Worm (Caenorhabditis elegans) whole organism, mixed stage, embryonic: Measurements from ENCODE around the gene moa-1.

Experiments
- M03D4.4 ChIP-seq: sonication (generic microtip); optimal IDR thresholded peaks from 2 replicates; lab custom pipeline; 2017; ENCODE audit warnings: mild to moderate bottlenecking, missing genetic modification characterization, missing compliant biosample characterization
- bed-3 ChIP-seq: fragments of 200-800 bp; sonication (Bioruptor generic); optimal IDR thresholded peaks from 3 replicates; lab custom pipeline; 2018; ENCODE audit warnings: mild to moderate bottlenecking, missing genetic modification characterization, moderate library complexity, missing compliant biosample characterization
- ceh-43 ChIP-seq: fragments of 200-800 bp; sonication (Bioruptor generic); optimal IDR thresholded peaks from 2 replicates; lab custom pipeline; 2018; ENCODE audit warnings: mild to moderate bottlenecking, missing genetic modification characterization, moderate library complexity, missing compliant biosample characterization
- ceh-83 ChIP-seq: fragments of 200-800 bp; sonication (Bioruptor generic); optimal IDR thresholded peaks from 2 replicates; lab custom pipeline; 2018; ENCODE audit warnings: mild to moderate bottlenecking, missing genetic modification characterization, missing compliant biosample characterization
- cnd-1 ChIP-seq: fragments of 200-800 bp; sonication (Bioruptor generic); optimal IDR thresholded peaks from 2 replicates; lab custom pipeline; 2018; ENCODE audit warnings: mild to moderate bottlenecking, missing genetic modification characterization, missing compliant biosample characterization
- drap-1 ChIP-seq: fragments of 200-800 bp; sonication (Bioruptor generic); optimal IDR thresholded peaks from 3 replicates; lab custom pipeline; 2018; ENCODE audit warnings: mild to moderate bottlenecking, missing genetic modification characterization, missing compliant biosample characterization
- elt-1 ChIP-seq: sonication (generic microtip); optimal IDR thresholded peaks from 2 replicates; lab custom pipeline; 2017; ENCODE audit warnings: missing genetic modification characterization, mild to moderate bottlenecking, missing compliant biosample characterization, antibody characterized with exemption, moderate library complexity, borderline replicate concordance; ENCODE audit not compliant: insufficient read depth
- elt-3 ChIP-seq: fragments of 150-350 bp; optimal IDR thresholded peaks from 2 replicates; lab custom pipeline; 2014; ENCODE audit warnings: missing biosample characterization, missing genetic modification characterization
- ham-2 ChIP-seq: fragments of 200-800 bp; sonication (Bioruptor generic); optimal IDR thresholded peaks from 2 replicates; lab custom pipeline; 2018; ENCODE audit warnings: mild to moderate bottlenecking, missing genetic modification characterization, missing compliant biosample characterization
- hlh-1 ChIP-seq: fragments of 150-350 bp; optimal IDR thresholded peaks from 2 replicates; lab custom pipeline; 2014; ENCODE audit warnings: missing biosample characterization, missing genetic modification reagents, missing genetic modification characterization
- lin-13 ChIP-seq: fragments of 150-350 bp; optimal IDR thresholded peaks from 2 replicates; lab custom pipeline; 2014; ENCODE audit warnings: missing biosample characterization, missing genetic modification characterization
- lin-32 ChIP-seq: fragments of 200-800 bp; sonication (Bioruptor generic); optimal IDR thresholded peaks from 2 replicates; lab custom pipeline; 2018; ENCODE audit warnings: mild to moderate bottlenecking, missing genetic modification characterization, missing compliant biosample characterization
- lsy-2 ChIP-seq: fragments of 150-350 bp; optimal IDR thresholded peaks from 2 replicates; lab custom pipeline; 2014; ENCODE audit warnings: missing biosample characterization, missing genetic modification characterization
- mep-1 ChIP-seq: fragments of 150-350 bp; optimal IDR thresholded peaks from 2 replicates; lab custom pipeline; 2017; ENCODE audit warnings: missing biosample characterization, missing genetic modification reagents, missing genetic modification characterization, inconsistent platforms
- mls-2 ChIP-seq: sonication (generic microtip); optimal IDR thresholded peaks from 2 replicates; lab custom pipeline; 2016; ENCODE audit warnings: mild to moderate bottlenecking, missing genetic modification characterization, moderate library complexity, missing compliant biosample characterization
- nhr-12 ChIP-seq: fragments of 150-350 bp; optimal IDR thresholded peaks from 2 replicates; lab custom pipeline; 2014; ENCODE audit warnings: missing biosample characterization, missing genetic modification characterization
- nhr-2 ChIP-seq: fragments of 150-350 bp; optimal IDR thresholded peaks from 2 replicates; lab custom pipeline; 2014; ENCODE audit warnings: missing biosample characterization, missing genetic modification characterization
- nhr-237 ChIP-seq: fragments of 150-350 bp; optimal IDR thresholded peaks from 2 replicates; lab custom pipeline; 2014; ENCODE audit warnings: missing biosample characterization, missing genetic modification characterization
- nhr-28 ChIP-seq: fragments of 150-350 bp; optimal IDR thresholded peaks from 2 replicates; lab custom pipeline; 2014; ENCODE audit warnings: missing biosample characterization, missing genetic modification characterization
- pha-4 ChIP-seq: fragments of 150-350 bp; optimal IDR thresholded peaks from 2 replicates; lab custom pipeline; 2018; ENCODE audit warnings: missing biosample characterization, missing genetic modification reagents, missing genetic modification characterization
- sem-2 ChIP-seq: fragments of 200-800 bp; sonication (Bioruptor generic); optimal IDR thresholded peaks from 2 replicates; lab custom pipeline; 2018; ENCODE audit warnings: mild to moderate bottlenecking, missing genetic modification characterization, missing compliant biosample characterization
- tbx-8 ChIP-seq: fragments of 200-800 bp; sonication (Bioruptor generic); optimal IDR thresholded peaks from 2 replicates; lab custom pipeline; 2018; ENCODE audit warnings: mild to moderate bottlenecking, missing genetic modification characterization, moderate library complexity, missing compliant biosample characterization
- unc-120 ChIP-seq: sonication (generic microtip); optimal IDR thresholded peaks from 2 replicates; lab custom pipeline; 2017; ENCODE audit warnings: missing genetic modification characterization, missing compliant biosample characterization; ENCODE audit not compliant: poor library complexity, severe bottlenecking
- unc-39 ChIP-seq: fragments of 150-350 bp; optimal IDR thresholded peaks from 2 replicates; lab custom pipeline; 2014; ENCODE audit warnings: missing biosample characterization, missing genetic modification characterization
- unc-62 ChIP-seq: fragments of 150-350 bp; optimal IDR thresholded peaks from 2 replicates; lab custom pipeline; 2014; ENCODE audit warnings: missing biosample characterization, missing genetic modification reagents, missing genetic modification characterization
- zip-8 ChIP-seq: fragments of 150-350 bp; optimal IDR thresholded peaks from 2 replicates; lab custom pipeline; 2014; ENCODE audit warnings: missing biosample characterization, missing genetic modification characterization
- ztf-11 ChIP-seq: fragments of 150-350 bp; optimal IDR thresholded peaks from 2 replicates; lab custom pipeline; 2014; ENCODE audit warnings: missing biosample characterization, missing genetic modification characterization

moa-1 gene

DNA sequence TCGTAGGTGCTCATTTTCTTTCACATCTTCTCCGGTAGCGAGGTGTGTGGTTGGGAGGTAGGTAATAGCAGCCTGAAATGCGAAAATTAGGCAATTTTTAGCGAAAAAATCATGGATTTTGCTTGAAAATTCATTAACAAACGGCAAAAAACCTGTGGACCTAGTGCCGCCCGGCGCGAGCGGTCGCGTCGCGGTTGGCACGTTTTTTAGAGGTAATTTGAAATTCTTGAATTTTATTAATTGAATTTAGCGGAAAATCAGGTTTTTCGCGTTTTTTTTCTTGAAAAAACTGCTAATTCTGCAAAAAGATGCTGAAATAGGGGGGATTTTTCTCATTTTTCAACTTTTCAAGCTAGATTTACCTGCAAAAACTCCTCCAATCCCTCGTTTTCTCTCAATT lies 20.3 kb downstream of the moa-1 start:
- TF ChIP-seq mep-1 (tag; lab: Kevin White, UChicago) (no peak), nhr-12 (tag; lab: Kevin White, UChicago) (no peak), mls-2 (no peak), unc-39 (tag; lab: Kevin White, UChicago) (no peak), ceh-83 (GFP tag; lab: Kevin White, UChicago) (no peak), nhr-28 (tag; lab: Kevin White, UChicago) (no peak), unc-120 (no peak), M03D4.4 (tag; lab: Kevin White, UChicago) (no peak), ceh-43 (GFP tag; lab: Kevin White, UChicago) (no peak), lin-32 (GFP tag; lab: Kevin White, UChicago) (no peak), ztf-11 (tag; lab: Kevin White, UChicago) (no peak), cnd-1 (tag; lab: Kevin White, UChicago) (no peak)

DNA sequence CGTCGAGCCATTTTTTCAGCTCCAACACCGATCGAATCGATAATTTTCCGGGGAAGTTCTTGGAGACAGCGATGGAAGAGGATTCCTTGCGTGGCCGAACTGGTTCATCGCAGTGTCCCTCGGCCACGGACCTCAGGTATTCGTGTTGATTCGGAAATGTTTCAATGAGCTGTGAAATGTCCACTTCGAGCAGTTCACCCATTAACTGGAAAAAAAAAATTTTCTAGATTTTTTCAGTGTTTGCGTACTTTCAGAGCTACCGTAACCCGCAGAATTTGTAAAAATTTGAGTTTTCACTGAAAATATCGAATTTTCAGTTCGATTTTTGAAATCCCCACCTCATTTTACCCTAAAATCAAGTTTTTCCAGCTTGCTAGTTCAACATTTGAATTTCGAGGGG lies 21.9 kb downstream of the moa-1 start:
- no peak for TF ChIP-seq mep-1 (tag; lab: Kevin White, UChicago)

ce11 chrIII:1943488-1943887 lies 26.2 kb downstream of the moa-1 start, which contains the start of gene F53A3.1:
Gene F53A3.1 (minus strand): TSS chrIII:1943637.
- no peak for TF ChIP-seq nhr-2 (tag; lab: Kevin White, UChicago)
- peak; percentile 53 for TF ChIP-seq unc-120
- peak; percentile 65 for TF ChIP-seq hlh-1

ce11 chrIII:1939625-1939988 lies 30.1 kb downstream of the moa-1 start:
- no peak for TF ChIP-seq lin-32 (GFP tag; lab: Kevin White, UChicago)
- peak; percentile 53 for TF ChIP-seq lsy-2 (tag; lab: Kevin White, UChicago)

DNA sequence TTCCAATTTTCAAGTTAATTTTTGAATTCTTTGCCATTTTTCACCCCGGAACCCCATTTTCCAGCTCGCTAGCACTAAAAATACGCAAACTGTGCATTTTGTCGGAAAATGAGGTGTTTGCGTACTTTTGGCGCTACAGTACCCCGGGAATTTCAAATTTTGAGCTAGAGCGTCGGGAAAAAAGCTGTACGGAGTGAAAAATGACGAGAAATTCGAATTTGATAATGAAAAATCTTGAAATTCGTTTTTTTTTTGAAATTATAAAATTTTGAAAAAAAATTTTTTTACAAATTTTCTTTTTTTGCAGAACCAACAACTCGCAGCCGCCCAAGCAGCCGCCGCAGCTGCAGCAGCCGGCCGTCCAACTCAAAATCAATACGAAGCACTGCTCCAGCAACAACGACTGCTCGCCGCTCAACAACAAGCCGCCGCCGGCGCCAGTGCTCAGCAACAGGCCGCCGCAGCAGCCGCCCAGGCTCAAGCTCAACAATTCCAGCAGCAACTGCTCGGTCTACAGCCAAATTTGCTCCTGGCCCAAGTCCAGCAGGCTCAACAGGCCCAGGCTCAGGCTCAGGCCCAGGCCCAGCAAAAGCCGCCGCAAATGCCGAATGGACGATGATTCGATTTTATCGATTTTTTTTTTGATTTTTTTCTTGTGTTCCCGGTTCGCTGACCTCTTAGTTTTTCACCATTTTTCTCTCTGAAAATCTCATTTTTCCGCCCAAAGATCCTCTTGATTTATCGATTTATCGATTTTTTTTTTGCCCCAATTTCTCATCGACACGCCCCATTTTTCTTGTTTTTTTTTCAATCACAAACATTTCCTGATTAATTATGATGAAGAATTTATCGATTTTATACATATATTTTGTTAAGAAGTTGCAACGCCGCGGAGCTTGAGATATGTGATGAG lies 30.7 kb downstream of the moa-1 start:
- no peak for TF ChIP-seq sem-2 (GFP tag; lab: Kevin White, UChicago)
- TF ChIP-seq M03D4.4 (tag; lab: Kevin White, UChicago), result no peak
- TF ChIP-seq elt-1 (tag; lab: Kevin White, UChicago), result no peak
- no peak for TF ChIP-seq nhr-237 (tag; lab: Kevin White, UChicago)
- no peak for TF ChIP-seq hlh-1
- TF ChIP-seq lsy-2 (tag; lab: Kevin White, UChicago), result peak; percentile 66
- no peak for TF ChIP-seq ztf-11 (tag; lab: Kevin White, UChicago)
- TF ChIP-seq cnd-1 (tag; lab: Kevin White, UChicago), result no peak
- no peak for TF ChIP-seq mep-1 (tag; lab: Kevin White, UChicago)

DNA sequence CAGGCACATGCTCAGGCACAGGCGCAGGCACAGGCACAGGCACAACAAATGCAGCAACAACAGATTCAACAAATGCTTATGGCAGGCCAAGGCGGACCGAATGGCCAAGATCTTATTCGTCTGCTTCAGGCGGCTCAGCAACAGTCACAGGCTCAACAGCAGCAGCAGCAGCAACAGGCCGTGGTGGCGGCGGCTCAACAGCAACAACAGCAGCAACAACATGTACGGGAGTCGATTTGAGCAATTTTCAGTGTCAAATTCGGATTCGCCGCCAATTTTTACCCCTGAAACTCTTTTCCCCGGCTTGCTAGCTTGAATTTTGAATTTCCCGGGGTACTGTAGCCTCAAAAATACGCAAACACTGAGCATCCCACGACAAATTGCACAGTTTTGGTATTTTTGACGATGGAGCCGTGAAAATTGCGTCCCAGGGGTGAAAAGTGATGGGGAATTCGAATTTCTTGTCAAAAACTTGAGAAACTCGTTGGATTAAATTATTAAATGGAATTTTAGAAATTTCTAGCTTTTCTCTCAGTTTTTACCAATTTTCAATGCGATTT lies 31.7 kb downstream of the moa-1 start:
- TF ChIP-seq elt-3, result no peak
- TF ChIP-seq lin-13 (tag; lab: Kevin White, UChicago), result peak; percentile 35
- no peak for TF ChIP-seq drap-1 (GFP tag; lab: Kevin White, UChicago)
- TF ChIP-seq lsy-2 (tag; lab: Kevin White, UChicago), result peak; percentile 69
- TF ChIP-seq nhr-237 (tag; lab: Kevin White, UChicago), result no peak
- no peak for TF ChIP-seq M03D4.4 (tag; lab: Kevin White, UChicago)

DNA sequence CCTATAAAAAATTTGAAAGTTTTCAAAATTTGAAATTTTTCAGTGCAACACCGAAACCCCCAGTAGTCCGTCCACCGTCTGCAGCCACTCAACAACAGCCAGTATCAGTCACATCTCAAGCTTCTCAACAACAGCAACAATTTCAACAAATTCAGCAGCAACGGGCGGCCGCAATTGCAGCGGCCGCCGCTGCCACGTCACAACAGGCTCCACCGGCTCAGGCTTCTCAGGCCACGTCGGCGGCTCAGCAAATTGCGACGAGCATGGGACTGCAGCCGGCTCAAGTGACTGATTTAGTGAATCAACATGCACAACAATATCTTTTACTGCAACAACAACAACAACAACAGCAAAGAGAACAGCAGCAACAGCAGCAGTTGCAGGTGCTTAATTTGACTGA lies 35.6 kb downstream of the moa-1 start:
- no peak for TF ChIP-seq zip-8
- TF ChIP-seq ham-2, result no peak
- TF ChIP-seq elt-1 (tag; lab: Kevin White, UChicago), result no peak
- TF ChIP-seq nhr-2 (tag; lab: Kevin White, UChicago), result no peak
- TF ChIP-seq ceh-43 (GFP tag; lab: Kevin White, UChicago), result no peak
- no peak for TF ChIP-seq hlh-1
- no peak for TF ChIP-seq tbx-8 (GFP tag; lab: Kevin White, UChicago)
- TF ChIP-seq sem-2 (GFP tag; lab: Kevin White, UChicago), result no peak
- TF ChIP-seq unc-62 (GFP tag; lab: Kevin White, UChicago), result no peak
- TF ChIP-seq pha-4 (tag; lab: Kevin White, UChicago), result no peak
- TF ChIP-seq bed-3 (GFP tag; lab: Kevin White, UChicago), result no peak
- TF ChIP-seq lsy-2 (tag; lab: Kevin White, UChicago), result no peak
